Fruit fly (Drosophila melanogaster) whole organism, embryonic: Measurements from ENCODE around the gene CG42232.
A peak's percentile ranks its signal among the peaks of the same experiment; 100 is the strongest.

Experiments
- BEAF-32 ChIP-seq: fragments of 200-800 bp; sonication (Bioruptor generic); optimal IDR thresholded peaks from 3 replicates; lab custom pipeline; 2017; ENCODE audit warnings: missing biosample characterization, missing genetic modification characterization, mild to moderate bottlenecking, moderate library complexity, missing genetic modification reagents
- CG12659 ChIP-seq: fragments of 200-800 bp; sonication (Bioruptor generic); optimal IDR thresholded peaks from 3 replicates; lab custom pipeline; 2017; ENCODE audit warnings: mild to moderate bottlenecking, missing biosample characterization, missing genetic modification reagents, missing genetic modification characterization
- CG14860 ChIP-seq: fragments of 200-800 bp; sonication (Bioruptor generic); IDR thresholded peaks from 3 replicates; pipeline ENCODE4 v1.3.6; 2022; ENCODE audit warnings: missing biosample characterization, missing genetic modification characterization; ENCODE audit not compliant: partially characterized antibody
- CG1529 ChIP-seq: fragments of 200-800 bp; sonication (Bioruptor generic); optimal IDR thresholded peaks from 3 replicates; lab custom pipeline; 2018; ENCODE audit warnings: missing biosample characterization, missing genetic modification characterization
- CG16813 ChIP-seq: fragments of 200-800 bp; sonication (Bioruptor generic); IDR thresholded peaks from 3 replicates; pipeline ENCODE4 v1.3.6; 2022; ENCODE audit warnings: missing biosample characterization, missing genetic modification characterization; ENCODE audit not compliant: partially characterized antibody
- CG17186 ChIP-seq: fragments of 200-800 bp; sonication (Bioruptor generic); optimal IDR thresholded peaks from 3 replicates; lab custom pipeline; 2017; ENCODE audit warnings: missing biosample characterization, missing genetic modification reagents, missing genetic modification characterization
- CG17385 ChIP-seq: fragments of 200-800 bp; sonication (Bioruptor generic); optimal IDR thresholded peaks from 3 replicates; lab custom pipeline; 2018; ENCODE audit warnings: missing biosample characterization, mild to moderate bottlenecking, missing genetic modification characterization
- CG17912 ChIP-seq: fragments of 200-800 bp; sonication (Bioruptor generic); optimal IDR thresholded peaks from 2 replicates; lab custom pipeline; 2018; ENCODE audit warnings: missing biosample characterization, mild to moderate bottlenecking, missing genetic modification characterization
- CG1832 ChIP-seq: fragments of 200-800 bp; sonication (Bioruptor generic); optimal IDR thresholded peaks from 2 replicates; lab custom pipeline; 2017; ENCODE audit warnings: missing biosample characterization, mild to moderate bottlenecking, missing genetic modification characterization, inconsistent platforms
- CG18764 ChIP-seq: fragments of 200-800 bp; sonication (Bioruptor generic); optimal IDR thresholded peaks from 3 replicates; lab custom pipeline; 2016; ENCODE audit warnings: missing biosample characterization, missing genetic modification characterization
- CG2889 ChIP-seq: fragments of 200-800 bp; sonication (Bioruptor generic); IDR thresholded peaks from 3 replicates; pipeline ENCODE4 v1.3.6; 2022; ENCODE audit warnings: missing biosample characterization, missing genetic modification characterization
- CG30431 ChIP-seq: fragments of 200-800 bp; sonication (Bioruptor generic); optimal IDR thresholded peaks from 2 replicates; lab custom pipeline; 2017; ENCODE audit warnings: missing biosample characterization, missing genetic modification characterization
- CG42726 ChIP-seq: fragments of 200-800 bp; sonication (Bioruptor generic); IDR thresholded peaks from 2 replicates; pipeline ENCODE4 v1.3.6; 2022; ENCODE audit warnings: missing biosample characterization, missing genetic modification characterization; ENCODE audit not compliant: partially characterized antibody
- CG5953 ChIP-seq: fragments of 200-800 bp; sonication (Bioruptor generic); IDR thresholded peaks from 2 replicates; pipeline ENCODE4 v1.3.6; 2022; ENCODE audit warnings: missing biosample characterization, missing genetic modification characterization
- CG7745 ChIP-seq: fragments of 200-800 bp; sonication (Bioruptor generic); optimal IDR thresholded peaks from 2 replicates; lab custom pipeline; 2018; ENCODE audit warnings: missing biosample characterization, mild to moderate bottlenecking, missing genetic modification characterization, moderate library complexity
- CG7839 ChIP-seq: fragments of 200-800 bp; sonication (Bioruptor generic); optimal IDR thresholded peaks from 3 replicates; lab custom pipeline; 2018; ENCODE audit warnings: missing biosample characterization, mild to moderate bottlenecking, missing genetic modification characterization, moderate library complexity
- CG8290 ChIP-seq, 3 experiments: fragments of 200-800 bp; sonication (Bioruptor generic); optimal IDR thresholded peaks; 2 replicates each; lab custom pipeline; 2016 to 2019; ENCODE audit warnings: missing biosample characterization in 3 of 3, missing genetic modification characterization in 3 of 3, mild to moderate bottlenecking in 2 of 3, moderate library complexity in 1 of 3
- CTCF ChIP-seq: fragments of 200-800 bp; sonication (Bioruptor generic); optimal IDR thresholded peaks from 2 replicates; lab custom pipeline; 2017; ENCODE audit warnings: missing biosample characterization, mild to moderate bottlenecking, missing genetic modification characterization, moderate library complexity
- Camta ChIP-seq: fragments of 200-800 bp; sonication (Bioruptor generic); optimal IDR thresholded peaks from 2 replicates; lab custom pipeline; 2016; ENCODE audit warnings: missing biosample characterization, missing genetic modification characterization
- CkIIα-i1 ChIP-seq: fragments of 200-800 bp; sonication (Bioruptor generic); IDR thresholded peaks from 2 replicates; pipeline ENCODE4 v1.3.6; 2022; ENCODE audit warnings: missing biosample characterization, missing genetic modification characterization
- Dp ChIP-seq: fragments of 200-800 bp; sonication (Bioruptor generic); optimal IDR thresholded peaks from 2 replicates; lab custom pipeline; 2018; ENCODE audit warnings: missing biosample characterization, mild to moderate bottlenecking, missing genetic modification characterization, moderate library complexity
- Ets65A ChIP-seq: fragments of 200-800 bp; sonication (Bioruptor generic); peaks from one replicate; lab custom pipeline; 2016; ENCODE audit warnings: missing biosample characterization, missing genetic modification characterization
- H15 ChIP-seq: fragments of 200-800 bp; sonication (Bioruptor generic); IDR thresholded peaks from 3 replicates; pipeline ENCODE4 v1.3.6; 2022; ENCODE audit warnings: missing biosample characterization, missing genetic modification characterization
- HLH54F ChIP-seq: fragments of 200-800 bp; sonication (Bioruptor generic); optimal IDR thresholded peaks from 3 replicates; lab custom pipeline; 2016; ENCODE audit warnings: missing biosample characterization, missing genetic modification characterization
- Hmx ChIP-seq: fragments of 200-800 bp; sonication (Bioruptor generic); optimal IDR thresholded peaks from 2 replicates; lab custom pipeline; 2016; ENCODE audit warnings: missing biosample characterization, missing genetic modification characterization
- Hr51 ChIP-seq, 2 experiments: fragments of 200-800 bp; sonication (Bioruptor generic); optimal IDR thresholded peaks; 2 replicates in 1 of 2; 3 replicates in 1 of 2; lab custom pipeline; 2016 to 2018; ENCODE audit warnings: missing biosample characterization in 2 of 2, missing genetic modification characterization in 2 of 2, mild to moderate bottlenecking in 1 of 2, moderate library complexity in 1 of 2
- Jarid2 ChIP-seq: fragments of 200-800 bp; sonication (Bioruptor generic); optimal IDR thresholded peaks from 3 replicates; lab custom pipeline; 2017; ENCODE audit warnings: mild to moderate bottlenecking, missing biosample characterization, missing genetic modification reagents, missing genetic modification characterization
- NC2β ChIP-seq: fragments of 200-800 bp; sonication (Bioruptor generic); optimal IDR thresholded peaks from 2 replicates; lab custom pipeline; 2016; ENCODE audit warnings: missing biosample characterization, missing genetic modification characterization
- NFAT ChIP-seq: fragments of 200-800 bp; sonication (Bioruptor generic); IDR thresholded peaks from 2 replicates; pipeline ENCODE4 v1.3.6; 2022; ENCODE audit warnings: missing biosample characterization, missing genetic modification characterization
- Rx ChIP-seq: fragments of 200-800 bp; sonication (Bioruptor generic); IDR thresholded peaks from 2 replicates; pipeline ENCODE4 v1.3.6; 2022; ENCODE audit warnings: missing biosample characterization, missing genetic modification characterization
- aop ChIP-seq: fragments of 200-800 bp; sonication (Bioruptor generic); IDR thresholded peaks from 2 replicates; pipeline ENCODE4 v1.3.6; 2022; ENCODE audit warnings: missing biosample characterization, missing genetic modification characterization
- ash1 ChIP-seq: fragments of 200-800 bp; sonication (Bioruptor generic); optimal IDR thresholded peaks from 2 replicates; lab custom pipeline; 2018; ENCODE audit warnings: missing biosample characterization, mild to moderate bottlenecking, missing genetic modification characterization
- bigmax ChIP-seq: fragments of 200-800 bp; sonication (Bioruptor generic); optimal IDR thresholded peaks from 2 replicates; lab custom pipeline; 2018; ENCODE audit warnings: missing biosample characterization, mild to moderate bottlenecking, missing genetic modification characterization
- br ChIP-seq: fragments of >200 bp; optimal IDR thresholded peaks from 2 replicates; lab custom pipeline; 2017
- ci ChIP-seq: fragments of 200-800 bp; sonication (Bioruptor generic); IDR thresholded peaks from 3 replicates; pipeline ENCODE4 v1.3.6; 2022; ENCODE audit warnings: missing biosample characterization, missing genetic modification characterization
- croc ChIP-seq: fragments of 200-800 bp; sonication (Bioruptor generic); conservative IDR thresholded peaks from 3 replicates; pipeline ENCODE4 v1.3.6; 2022; ENCODE audit warnings: missing biosample characterization, missing genetic modification characterization
- danr ChIP-seq: fragments of 200-800 bp; sonication (Bioruptor generic); IDR thresholded peaks from 2 replicates; pipeline ENCODE4 v1.3.6; 2022; ENCODE audit warnings: missing biosample characterization, missing genetic modification characterization
- dimm ChIP-seq: fragments of 200-800 bp; sonication (Bioruptor generic); IDR thresholded peaks from 2 replicates; pipeline ENCODE4 v1.3.6; 2022; ENCODE audit warnings: missing biosample characterization, missing genetic modification characterization
- fd64A ChIP-seq: fragments of 200-800 bp; sonication (Bioruptor generic); optimal IDR thresholded peaks from 3 replicates; lab custom pipeline; 2018; ENCODE audit warnings: missing biosample characterization, mild to moderate bottlenecking, missing genetic modification characterization
- h ChIP-seq: fragments of >200 bp; optimal IDR thresholded peaks from 2 replicates; lab custom pipeline; 2017
- ham ChIP-seq: fragments of 200-800 bp; sonication (Bioruptor generic); IDR thresholded peaks from 2 replicates; pipeline ENCODE4 v1.3.6; 2022; ENCODE audit warnings: missing biosample characterization, missing genetic modification characterization
- nom ChIP-seq: fragments of 200-800 bp; sonication (Bioruptor generic); optimal IDR thresholded peaks from 2 replicates; lab custom pipeline; 2017; ENCODE audit warnings: missing biosample characterization, missing genetic modification characterization, mild to moderate bottlenecking, moderate library complexity, missing genetic modification reagents
- odd ChIP-seq: fragments of 200-800 bp; sonication (Bioruptor generic); optimal IDR thresholded peaks from 2 replicates; lab custom pipeline; 2017; ENCODE audit warnings: missing biosample characterization, mild to moderate bottlenecking, missing genetic modification characterization
- pfk ChIP-seq: fragments of 200-800 bp; sonication (Bioruptor generic); optimal IDR thresholded peaks from 2 replicates; lab custom pipeline; 2018; ENCODE audit warnings: missing biosample characterization, mild to moderate bottlenecking, missing genetic modification characterization, moderate library complexity
- schlank ChIP-seq: fragments of 200-800 bp; sonication (Bioruptor generic); optimal IDR thresholded peaks from 2 replicates; lab custom pipeline; 2018; ENCODE audit warnings: missing biosample characterization, mild to moderate bottlenecking, missing genetic modification characterization
- slp2 ChIP-seq: fragments of 200-800 bp; sonication (Bioruptor generic); optimal IDR thresholded peaks from 2 replicates; lab custom pipeline; 2016; ENCODE audit warnings: missing biosample characterization, missing genetic modification characterization
- so ChIP-seq: fragments of 200-800 bp; sonication (Bioruptor generic); IDR thresholded peaks from 3 replicates; pipeline ENCODE4 v1.3.6; 2022; ENCODE audit warnings: missing biosample characterization, missing genetic modification characterization
- stwl ChIP-seq: fragments of 200-800 bp; sonication (Bioruptor generic); optimal IDR thresholded peaks from 3 replicates; lab custom pipeline; 2018; ENCODE audit warnings: missing biosample characterization, mild to moderate bottlenecking, missing genetic modification characterization, moderate library complexity
- sug ChIP-seq: fragments of 200-800 bp; optimal IDR thresholded peaks from 2 replicates; lab custom pipeline; 2019; ENCODE audit warnings: missing biosample characterization, mild to moderate bottlenecking, missing genetic modification characterization, moderate library complexity
- tup ChIP-seq: fragments of 200-800 bp; sonication (Bioruptor generic); optimal IDR thresholded peaks from 2 replicates; lab custom pipeline; 2016; ENCODE audit warnings: missing biosample characterization, mild to moderate bottlenecking, missing genetic modification characterization, moderate library complexity
- wdn ChIP-seq: fragments of 200-800 bp; sonication (Bioruptor generic); IDR thresholded peaks from 2 replicates; pipeline ENCODE4 v1.3.6; 2022; ENCODE audit warnings: missing biosample characterization, missing genetic modification characterization
- wor ChIP-seq: fragments of 200-800 bp; sonication (Bioruptor generic); IDR thresholded peaks from 2 replicates; pipeline ENCODE4 v1.3.6; 2022; ENCODE audit warnings: missing biosample characterization, missing genetic modification characterization

CG42232 gene

dm6 chr3R:16431707-16432106 lies 37.8 kb downstream of the CG42232 start:
- TF ChIP-seq ci (peak; percentile 78; the same call in 2 of the 3 replicates), tup (GFP tag; lab: Kevin White, UChicago) (no peak), stwl (tag; lab: Kevin White, UChicago) (peak; percentile 79), CG7839 (tag; lab: Kevin White, UChicago) (peak; percentile 44), H15 (GFP tag; lab: Robert Waterston, UW) (no peak), Hmx (GFP tag; lab: Kevin White, UChicago) (no peak), NC2β (GFP tag; lab: Kevin White, UChicago) (peak; percentile 13), CG12659 (GFP tag; lab: Kevin White, UChicago) (no peak), HLH54F (GFP tag; lab: Kevin White, UChicago) (peak; percentile 17), Camta (peak; percentile 9), NFAT (GFP tag; lab: Robert Waterston, UW) (peak; percentile 82), nom (no peak), pfk (GFP tag; lab: Kevin White, UChicago) (no peak), ash1 (peak; percentile 10), CG30431 (GFP tag; lab: Kevin White, UChicago) (no peak), h (lab: Kevin White, UChicago) (no peak), Jarid2 (GFP tag; lab: Kevin White, UChicago) (no peak), CG1529 (GFP tag; lab: Kevin White, UChicago) (no peak), wor (GFP tag; lab: Robert Waterston, UW) (no peak), schlank (tag; lab: Kevin White, UChicago) (no peak), wdn (GFP tag; lab: Robert Waterston, UW) (no peak), Dp (GFP tag; lab: Kevin White, UChicago) (peak; percentile 37), bigmax (GFP tag; lab: Kevin White, UChicago) (no peak), CG2889 (GFP tag; lab: Robert Waterston, UW) (no peak), CG17385 (GFP tag; lab: Kevin White, UChicago) (no peak), Hr51 (GFP tag; optimal IDR thresholded peaks at IDR 0.05; lab: Kevin White, UChicago) (peak in 1 of 2 experiments; percentile 30), CG7745 (tag; lab: Kevin White, UChicago) (no peak), br (lab: Kevin White, UChicago) (no peak), CG16813 (peak; percentile 67), dimm (GFP tag; lab: Robert Waterston, UW) (no peak), CkIIα-i1 (no peak), croc (no peak), CG8290 (GFP tag; optimal IDR thresholded peaks at IDR 0.05; lab: Kevin White, UChicago) (peak; percentile 52), CG8290 (tag; optimal IDR thresholded peaks at IDR 0.05; lab: Kevin White, UChicago) (peak in 1 of 2 experiments; percentile 89), CG5953 (GFP tag; lab: Robert Waterston, UW) (no peak), CG42726 (peak; percentile 93), slp2 (GFP tag; lab: Kevin White, UChicago) (no peak), CG17186 (no peak), CG18764 (GFP tag; lab: Kevin White, UChicago) (peak; percentile 9), CG1832 (GFP tag; lab: Kevin White, UChicago) (no peak), ham (GFP tag; lab: Robert Waterston, UW) (no peak), aop (GFP tag; lab: Robert Waterston, UW) (0 out of 2 replicates have a peak, but pooled peaks have one; percentile 47), so (GFP tag; lab: Robert Waterston, UW) (no peak), Rx (no peak), CTCF (GFP tag; lab: Kevin White, UChicago) (peak; percentile 98), CG17912 (GFP tag; lab: Kevin White, UChicago) (peak; percentile 79), CG14860 (GFP tag; lab: Robert Waterston, UW) (peak; percentile 52; the same call in 1 of the 3 replicates), danr (no peak), BEAF-32 (GFP tag; lab: Kevin White, UChicago) (peak; percentile 3), fd64A (GFP tag; lab: Kevin White, UChicago) (no peak), Ets65A (GFP tag; lab: Kevin White, UChicago) (peak; percentile 94), sug (tag; lab: Kevin White, UChicago) (no peak), odd (no peak)
